Fruit fly (Drosophila melanogaster): Measurements from ENCODE around the gene CG14356.

DNA sequence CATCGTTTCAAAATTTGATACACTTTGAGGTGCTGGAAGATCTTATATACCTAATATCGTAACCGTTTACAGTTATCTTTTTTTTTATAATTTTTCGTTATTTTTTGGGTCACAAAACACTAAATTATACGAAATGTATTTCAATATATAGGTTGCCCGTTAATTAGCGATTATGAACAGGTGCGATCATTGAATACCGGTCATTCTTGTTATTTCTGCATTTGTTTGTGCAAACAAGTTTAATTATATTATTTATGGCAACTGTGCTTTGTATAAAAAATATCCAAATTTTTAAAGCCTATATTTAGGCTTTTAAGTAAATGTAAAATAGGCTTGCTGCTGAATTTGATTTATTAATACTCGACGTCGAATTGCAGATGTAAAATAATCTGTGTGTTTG lies 20.7 kb upstream of the CG14356 start, which contains the start of gene CG42500:
- TF ChIP-seq fru (GFP tag; optimal IDR thresholded peaks at IDR 0.05) (no peak), Sp1 (GFP tag; optimal IDR thresholded peaks at IDR 0.05) (no peak), pan (optimal IDR thresholded peaks at IDR 0.05) (no peak), usp (GFP tag; optimal IDR thresholded peaks at IDR 0.05) (no peak), ey (GFP tag; optimal IDR thresholded peaks at IDR 0.05) (no peak), N (GFP tag; optimal IDR thresholded peaks at IDR 0.05) (no peak), CrebA (GFP tag; optimal IDR thresholded peaks at IDR 0.05; ENCODE audit: borderline replicate concordance) (no peak)
